Fruit fly (Drosophila melanogaster): ENCODE data around the gene CG5250.
A peak's percentile ranks its signal among the peaks of the same experiment; 100 is the strongest.

dm6 chr3R:19226137-19226873, 2.8 kb downstream of the CG5250 start, which contains the start of gene vib:
- peak; percentile 67 for TF ChIP-seq CG14711 (tag; optimal IDR thresholded peaks at IDR 0.05)
- TF ChIP-seq cic (GFP tag; optimal IDR thresholded peaks at IDR 0.05), result peak; percentile 52
- TF ChIP-seq pad (GFP tag; optimal IDR thresholded peaks at IDR 0.05), result peak; percentile 24
- TF ChIP-seq Clk (GFP tag; optimal IDR thresholded peaks at IDR 0.05), result peak; percentile 17
- TF ChIP-seq cnc (optimal IDR thresholded peaks at IDR 0.05), result no peak
- no peak for TF ChIP-seq Hr96 (GFP tag; optimal IDR thresholded peaks at IDR 0.05)
- peak; percentile 31 for TF ChIP-seq ovo (GFP tag; optimal IDR thresholded peaks at IDR 0.05)
- peak; percentile 33 for TF ChIP-seq CG7045 (GFP tag; optimal IDR thresholded peaks at IDR 0.05)
- TF ChIP-seq CG12768 (GFP tag; optimal IDR thresholded peaks at IDR 0.05), result peak; percentile 62
- peak; percentile 73 for TF ChIP-seq kay (GFP tag; ENCODE audit: borderline replicate concordance)
- peak; percentile 58 for TF ChIP-seq CG7101 (tag; optimal IDR thresholded peaks at IDR 0.05)
